Fruit fly (Drosophila melanogaster) whole organism, embryonic: ENCODE results near the gene CG8892.
A peak's percentile ranks its signal among the peaks of the same experiment; 100 is the strongest.

Experiments
- Bdp1 ChIP-seq: fragments of 200-800 bp; sonication (Bioruptor generic); optimal IDR thresholded peaks from 3 replicates; lab custom pipeline; 2016; ENCODE audit warnings: missing biosample characterization, missing genetic modification characterization
- CG10462 ChIP-seq: fragments of 200-800 bp; sonication (Bioruptor generic); optimal IDR thresholded peaks from 2 replicates; lab custom pipeline; 2016; ENCODE audit warnings: missing biosample characterization, missing genetic modification characterization
- CG10654 ChIP-seq: fragments of 200-800 bp; sonication (Bioruptor generic); optimal IDR thresholded peaks from 2 replicates; lab custom pipeline; 2016; ENCODE audit warnings: missing biosample characterization, missing genetic modification characterization
- CG11247 ChIP-seq: fragments of 200-800 bp; sonication (Bioruptor generic); IDR thresholded peaks from 2 replicates; pipeline ENCODE4 v1.3.6; 2022; ENCODE audit warnings: missing biosample characterization, missing genetic modification characterization
- CG11456 ChIP-seq: fragments of 200-800 bp; sonication (Bioruptor generic); IDR thresholded peaks from 3 replicates; pipeline ENCODE4 v1.3.6; 2022; ENCODE audit warnings: missing biosample characterization, missing genetic modification characterization
- CG11560 ChIP-seq: fragments of 200-800 bp; sonication (Bioruptor generic); IDR thresholded peaks from 3 replicates; pipeline ENCODE4 v1.3.6; 2022; ENCODE audit warnings: missing biosample characterization, missing genetic modification characterization
- CG12155 ChIP-seq: fragments of 200-800 bp; sonication (Bioruptor generic); optimal IDR thresholded peaks from 3 replicates; lab custom pipeline; 2016; ENCODE audit warnings: missing biosample characterization, missing genetic modification characterization
- CG12299 ChIP-seq: fragments of 200-800 bp; sonication (Bioruptor generic); optimal IDR thresholded peaks from 2 replicates; lab custom pipeline; 2018; ENCODE audit warnings: missing biosample characterization, mild to moderate bottlenecking, missing genetic modification characterization
- CG12769 ChIP-seq: fragments of 200-800 bp; sonication (Bioruptor generic); optimal IDR thresholded peaks from 2 replicates; lab custom pipeline; 2019; ENCODE audit warnings: missing biosample characterization, mild to moderate bottlenecking, missing genetic modification characterization, moderate library complexity
- CG16813 ChIP-seq: fragments of 200-800 bp; sonication (Bioruptor generic); IDR thresholded peaks from 3 replicates; pipeline ENCODE4 v1.3.6; 2022; ENCODE audit warnings: missing biosample characterization, missing genetic modification characterization; ENCODE audit not compliant: partially characterized antibody
- CG16815 ChIP-seq: fragments of 200-800 bp; sonication (Bioruptor generic); optimal IDR thresholded peaks from 3 replicates; lab custom pipeline; 2017; ENCODE audit warnings: missing biosample characterization, mild to moderate bottlenecking, missing genetic modification characterization
- CG2120 ChIP-seq: fragments of 200-800 bp; sonication (Bioruptor generic); optimal IDR thresholded peaks from 3 replicates; lab custom pipeline; 2016; ENCODE audit warnings: missing biosample characterization, missing genetic modification characterization
- CG3281 ChIP-seq: fragments of 200-800 bp; sonication (Bioruptor generic); optimal IDR thresholded peaks from 3 replicates; lab custom pipeline; 2017; ENCODE audit warnings: missing biosample characterization, mild to moderate bottlenecking, missing genetic modification characterization
- CG34224 ChIP-seq: fragments of 200-800 bp; sonication (Bioruptor generic); IDR thresholded peaks from 3 replicates; pipeline ENCODE4 v1.3.6; 2022; ENCODE audit warnings: missing biosample characterization, missing genetic modification characterization; ENCODE audit not compliant: partially characterized antibody
- CG3995 ChIP-seq: fragments of 200-800 bp; sonication (Bioruptor generic); optimal IDR thresholded peaks from 3 replicates; lab custom pipeline; 2016; ENCODE audit warnings: missing biosample characterization, missing genetic modification characterization
- CG4820 ChIP-seq: fragments of 200-800 bp; sonication (Bioruptor generic); optimal IDR thresholded peaks from 3 replicates; lab custom pipeline; 2016; ENCODE audit warnings: missing biosample characterization, missing genetic modification characterization
- CG6654 ChIP-seq: fragments of 200-800 bp; sonication (Bioruptor generic); optimal IDR thresholded peaks from 2 replicates; lab custom pipeline; 2017; ENCODE audit warnings: missing biosample characterization, mild to moderate bottlenecking, missing genetic modification characterization
- CG6689 ChIP-seq: fragments of 200-800 bp; sonication (Bioruptor generic); IDR thresholded peaks from 2 replicates; pipeline ENCODE4 v1.3.6; 2022; ENCODE audit warnings: missing biosample characterization, missing genetic modification characterization
- CG6854 ChIP-seq: fragments of 200-800 bp; sonication (Bioruptor generic); optimal IDR thresholded peaks from 3 replicates; lab custom pipeline; 2017; ENCODE audit warnings: missing biosample characterization, mild to moderate bottlenecking, missing genetic modification characterization
- CG7786 ChIP-seq: fragments of 200-800 bp; sonication (Bioruptor generic); optimal IDR thresholded peaks from 2 replicates; lab custom pipeline; 2016; ENCODE audit warnings: missing biosample characterization, missing genetic modification characterization
- CG7987 ChIP-seq: fragments of 200-800 bp; sonication (Bioruptor generic); optimal IDR thresholded peaks from 2 replicates; lab custom pipeline; 2018; ENCODE audit warnings: missing biosample characterization, mild to moderate bottlenecking, missing genetic modification characterization, moderate library complexity
- CG9797 ChIP-seq: fragments of 200-800 bp; sonication (Bioruptor generic); optimal IDR thresholded peaks from 3 replicates; lab custom pipeline; 2018; ENCODE audit warnings: missing biosample characterization, mild to moderate bottlenecking, missing genetic modification characterization
- CTCF ChIP-seq: fragments of 200-800 bp; sonication (Bioruptor generic); optimal IDR thresholded peaks from 2 replicates; lab custom pipeline; 2017; ENCODE audit warnings: missing biosample characterization, mild to moderate bottlenecking, missing genetic modification characterization, moderate library complexity
- Chrac-16 ChIP-seq: fragments of 200-800 bp; sonication (Bioruptor generic); optimal IDR thresholded peaks from 3 replicates; lab custom pipeline; 2016; ENCODE audit warnings: missing biosample characterization, missing genetic modification characterization
- ERR ChIP-seq: fragments of 200-800 bp; sonication (Bioruptor generic); optimal IDR thresholded peaks from 2 replicates; lab custom pipeline; 2016; ENCODE audit warnings: missing biosample characterization, missing genetic modification characterization
- HHEX ChIP-seq: fragments of 200-800 bp; sonication (Bioruptor generic); optimal IDR thresholded peaks from 3 replicates; lab custom pipeline; 2017; ENCODE audit warnings: missing biosample characterization, mild to moderate bottlenecking, missing genetic modification characterization, missing genetic modification reagents
- HmgD ChIP-seq: fragments of 200-800 bp; sonication (Bioruptor generic); optimal IDR thresholded peaks from 3 replicates; lab custom pipeline; 2016; ENCODE audit warnings: missing biosample characterization, missing genetic modification characterization
- HmgZ ChIP-seq: fragments of 200-800 bp; sonication (Bioruptor generic); optimal IDR thresholded peaks from 2 replicates; lab custom pipeline; 2018; ENCODE audit warnings: missing biosample characterization, mild to moderate bottlenecking, missing genetic modification characterization
- Hsf ChIP-seq: fragments of 200-800 bp; sonication (Bioruptor generic); optimal IDR thresholded peaks from 3 replicates; lab custom pipeline; 2016; ENCODE audit warnings: missing biosample characterization, missing genetic modification characterization
- Meics ChIP-seq: fragments of 200-800 bp; sonication (Bioruptor generic); optimal IDR thresholded peaks from 2 replicates; lab custom pipeline; 2017; ENCODE audit warnings: missing biosample characterization, mild to moderate bottlenecking, missing genetic modification characterization
- NC2β ChIP-seq: fragments of 200-800 bp; sonication (Bioruptor generic); optimal IDR thresholded peaks from 2 replicates; lab custom pipeline; 2016; ENCODE audit warnings: missing biosample characterization, missing genetic modification characterization
- Neu2 ChIP-seq: fragments of 200-800 bp; sonication (Bioruptor generic); optimal IDR thresholded peaks from 3 replicates; lab custom pipeline; 2016; ENCODE audit warnings: missing biosample characterization, missing genetic modification characterization, borderline replicate concordance
- Ptx1 ChIP-seq: fragments of 200-800 bp; sonication (Bioruptor generic); IDR thresholded peaks from 2 replicates; pipeline ENCODE4 v1.3.6; 2022; ENCODE audit warnings: missing biosample characterization, missing genetic modification characterization
- Ssrp ChIP-seq: fragments of 200-800 bp; sonication (Bioruptor generic); optimal IDR thresholded peaks from 2 replicates; lab custom pipeline; 2018; ENCODE audit warnings: missing biosample characterization, mild to moderate bottlenecking, missing genetic modification characterization, moderate library complexity
- Vsx1 ChIP-seq: fragments of 200-800 bp; sonication (Bioruptor generic); optimal IDR thresholded peaks from 2 replicates; lab custom pipeline; 2017; ENCODE audit warnings: missing biosample characterization, mild to moderate bottlenecking, missing genetic modification characterization, missing genetic modification reagents
- br ChIP-seq: fragments of >200 bp; optimal IDR thresholded peaks from 2 replicates; lab custom pipeline; 2017
- cas ChIP-seq: fragments of 200-800 bp; sonication (Bioruptor generic); IDR thresholded peaks from 2 replicates; pipeline ENCODE4 v1.3.6; 2022; ENCODE audit warnings: missing biosample characterization, missing genetic modification characterization
- crol ChIP-seq: fragments of 200-800 bp; sonication (Bioruptor generic); IDR thresholded peaks from 2 replicates; pipeline ENCODE4 v1.3.6; 2022; ENCODE audit warnings: missing biosample characterization, missing genetic modification characterization
- fd64A ChIP-seq: fragments of 200-800 bp; sonication (Bioruptor generic); optimal IDR thresholded peaks from 3 replicates; lab custom pipeline; 2018; ENCODE audit warnings: missing biosample characterization, mild to moderate bottlenecking, missing genetic modification characterization
- gem ChIP-seq: fragments of 200-800 bp; sonication (Bioruptor generic); optimal IDR thresholded peaks from 2 replicates; lab custom pipeline; 2019; ENCODE audit warnings: missing biosample characterization, mild to moderate bottlenecking, missing genetic modification characterization, moderate library complexity
- hb ChIP-seq: fragments of 200-800 bp; sonication (Bioruptor generic); IDR thresholded peaks from 3 replicates; pipeline ENCODE4 v1.3.6; 2022; ENCODE audit warnings: missing biosample characterization, missing genetic modification characterization; ENCODE audit not compliant: partially characterized antibody
- hbn ChIP-seq: fragments of 200-800 bp; sonication (Bioruptor generic); IDR thresholded peaks from 2 replicates; pipeline ENCODE4 v1.3.6; 2022; ENCODE audit warnings: missing biosample characterization, missing genetic modification characterization; ENCODE audit not compliant: partially characterized antibody
- mld ChIP-seq: fragments of 200-800 bp; sonication (Bioruptor generic); IDR thresholded peaks from 3 replicates; pipeline ENCODE4 v1.3.6; 2022; ENCODE audit warnings: missing biosample characterization, missing genetic modification characterization; ENCODE audit not compliant: partially characterized antibody
- nau ChIP-seq: fragments of 200-800 bp; sonication (Bioruptor generic); optimal IDR thresholded peaks from 3 replicates; lab custom pipeline; 2017; ENCODE audit warnings: missing biosample characterization, mild to moderate bottlenecking, missing genetic modification characterization, missing genetic modification reagents
- p53 ChIP-seq: fragments of 200-800 bp; sonication (Bioruptor generic); optimal IDR thresholded peaks from 2 replicates; lab custom pipeline; 2016; ENCODE audit warnings: missing biosample characterization, missing genetic modification characterization
- peb ChIP-seq: fragments of 200-800 bp; sonication (Bioruptor generic); IDR thresholded peaks from 2 replicates; pipeline ENCODE4 v1.3.6; 2022; ENCODE audit warnings: missing biosample characterization, missing genetic modification characterization
- prd ChIP-seq, 3 experiments: fragments of >200 bp in 2 of 3; fragments of 200-800 bp in 1 of 3; sonication (Bioruptor generic) in 1 of 3; optimal IDR thresholded peaks in 2 of 3; IDR thresholded peaks in 1 of 3; 2 replicates in 2 of 3; 3 replicates in 1 of 3; pipeline versions ENCODE4 v1.3.6 to Lab custom; 2017 to 2022; ENCODE audit warnings: missing biosample characterization in 1 of 3, missing genetic modification characterization in 1 of 3
- repo ChIP-seq: fragments of 200-800 bp; sonication (Bioruptor generic); optimal IDR thresholded peaks from 2 replicates; lab custom pipeline; 2016; ENCODE audit warnings: missing biosample characterization, missing genetic modification characterization
- ssp ChIP-seq: fragments of 200-800 bp; sonication (Bioruptor generic); IDR thresholded peaks from 2 replicates; pipeline ENCODE4 v1.3.6; 2022; ENCODE audit warnings: missing biosample characterization, missing genetic modification characterization
- tio ChIP-seq: fragments of 200-800 bp; sonication (Bioruptor generic); optimal IDR thresholded peaks from 2 replicates; lab custom pipeline; 2017; ENCODE audit warnings: missing biosample characterization, missing genetic modification characterization, inconsistent platforms
- zfh1 ChIP-seq: fragments of 200-800 bp; sonication (Bioruptor generic); IDR thresholded peaks from 3 replicates; pipeline ENCODE4 v1.3.6; 2022; ENCODE audit warnings: missing biosample characterization, missing genetic modification characterization

The CG8892 gene

DNA sequence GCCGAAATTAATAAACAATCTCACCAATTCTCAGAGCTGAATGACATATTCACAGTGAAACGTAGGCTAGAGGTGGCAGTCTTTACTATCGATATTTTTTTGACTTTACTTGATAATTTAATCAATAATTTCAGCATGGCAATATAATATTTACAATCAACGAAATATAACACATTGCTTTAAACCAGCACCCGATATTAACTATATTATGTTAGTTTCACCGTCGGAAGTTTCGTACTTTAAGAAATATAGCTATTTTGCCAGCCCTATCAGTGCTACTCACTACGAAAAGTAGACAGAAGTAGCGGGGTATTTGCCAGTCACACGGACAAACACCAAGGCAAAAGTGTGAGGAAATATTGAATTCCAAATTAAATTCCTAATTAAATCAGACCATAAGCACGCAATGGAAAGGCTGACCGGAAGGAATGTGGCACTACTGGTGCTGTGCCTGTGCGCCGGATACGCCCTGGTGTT, 29.4 kb upstream of the CG8892 start, which contains the start of the genes CG31917, Tfb5 and SelT (continued):
- TF ChIP-seq Meics (GFP tag; lab: Kevin White, UChicago) (no peak), Bdp1 (GFP tag; lab: Kevin White, UChicago) (no peak), CG16813 (peak; percentile 81), br (lab: Kevin White, UChicago) (no peak), mld (GFP tag; lab: Robert Waterston, UW) (no peak), CG3281 (GFP tag; lab: Kevin White, UChicago) (no peak), CG2120 (GFP tag; lab: Kevin White, UChicago) (peak; percentile 85), CG6654 (GFP tag; lab: Kevin White, UChicago) (no peak), Ptx1 (peak; percentile 56; the same call in 1 of the 2 replicates), CG12769 (tag; lab: Kevin White, UChicago) (no peak), prd (optimal IDR thresholded peaks at IDR 0.05; lab: Kevin White, UChicago) (no peak), prd (GFP tag; IDR thresholded peaks at IDR 0.05; lab: Robert Waterston, UW) (peak; percentile 55; the same call in 2 of the 3 replicates), Chrac-16 (peak; percentile 46), repo (GFP tag; lab: Kevin White, UChicago) (peak; percentile 35), Vsx1 (GFP tag; lab: Kevin White, UChicago) (no peak), CG6689 (GFP tag; lab: Robert Waterston, UW) (no peak; the same call in 1 of the 2 replicates), peb (no peak), CG3995 (GFP tag; lab: Kevin White, UChicago) (peak; percentile 52), ssp (0 out of 2 replicates have a peak, but pooled peaks have one; percentile 23), tio (GFP tag; lab: Kevin White, UChicago) (no peak), Neu2 (no peak), nau (no peak), CG12155 (GFP tag; lab: Kevin White, UChicago) (peak; percentile 66), HmgZ (tag; lab: Kevin White, UChicago) (peak; percentile 76), HmgD (GFP tag; lab: Kevin White, UChicago) (peak; percentile 62), Ssrp (peak; percentile 45), CG10462 (GFP tag; lab: Kevin White, UChicago) (peak; percentile 12), CG16815 (no peak), CG11247 (GFP tag; lab: Robert Waterston, UW) (no peak), p53 (no peak), CG7987 (GFP tag; lab: Kevin White, UChicago) (no peak), gem (tag; lab: Kevin White, UChicago) (no peak), CG10654 (GFP tag; lab: Kevin White, UChicago) (no peak), CG4820 (GFP tag; lab: Kevin White, UChicago) (peak; percentile 24), zfh1 (peak; percentile 59; the same call in 1 of the 3 replicates), CG11560 (tag; lab: Robert Waterston, UW) (no peak), CG9797 (GFP tag; lab: Kevin White, UChicago) (peak; percentile 30), crol (GFP tag; lab: Robert Waterston, UW) (no peak), CG6854 (GFP tag; lab: Kevin White, UChicago) (no peak), ERR (GFP tag; lab: Kevin White, UChicago) (peak; percentile 25), CG7786 (GFP tag; lab: Kevin White, UChicago) (peak; percentile 39), CG34224 (GFP tag; lab: Robert Waterston, UW) (peak; percentile 74), fd64A (GFP tag; lab: Kevin White, UChicago) (no peak), CTCF (GFP tag; lab: Kevin White, UChicago) (no peak), cas (GFP tag; lab: Robert Waterston, UW) (no peak), Hsf (GFP tag; lab: Kevin White, UChicago) (peak; percentile 73), HHEX (GFP tag; lab: Kevin White, UChicago) (peak; percentile 25), hbn (GFP tag; lab: Robert Waterston, UW) (peak; percentile 65), hb (peak; percentile 58; the same call in 1 of the 3 replicates), CG11456 (GFP tag; lab: Robert Waterston, UW) (no peak), NC2β (GFP tag; lab: Kevin White, UChicago) (peak; percentile 68), CG12299 (tag; lab: Kevin White, UChicago) (peak; percentile 59)
